Worm (Caenorhabditis elegans): ENCODE measurements around the gene phf-33.
A peak's percentile ranks its signal among the peaks of the same experiment; 100 is the strongest.

The phf-33 gene

ce11 chrX:13283462-13283861 lies 4.7 kb upstream of the phf-33 start (continued):
- peak; percentile 57; the same call in 1 of the 2 replicates for TF ChIP-seq Y56A3A.18 (GFP tag; IDR thresholded peaks at IDR 0.05)
- no peak for TF ChIP-seq atf-7 (tag; optimal IDR thresholded peaks at IDR 0.05)
- no peak for TF ChIP-seq fkh-3 (tag; optimal IDR thresholded peaks at IDR 0.05)
- no peak for TF ChIP-seq nhr-120 (GFP tag; IDR thresholded peaks at IDR 0.05)
- no peak for TF ChIP-seq madf-6 (GFP tag; IDR thresholded peaks at IDR 0.05)
- TF ChIP-seq madf-3 (GFP tag; IDR thresholded peaks at IDR 0.05) = no peak
- TF ChIP-seq sea-2 (GFP tag; IDR thresholded peaks at IDR 0.05) = no peak
- no peak for TF ChIP-seq F55B11.4 (tag; optimal IDR thresholded peaks at IDR 0.05; ENCODE audit: borderline replicate concordance, insufficient read depth)
- peak; percentile 63 for TF ChIP-seq T07F8.4 (tag; optimal IDR thresholded peaks at IDR 0.05)
- peak; percentile 65 for TF ChIP-seq ztf-18 (tag; optimal IDR thresholded peaks at IDR 0.05)
- TF ChIP-seq B0035.1 (tag; optimal IDR thresholded peaks at IDR 0.05) = peak; percentile 11
- no peak for TF ChIP-seq ztf-28 (GFP tag; IDR thresholded peaks at IDR 0.05)
- TF ChIP-seq nfyb-1 (GFP tag; IDR thresholded peaks at IDR 0.05) = peak; percentile 60; the same call in 1 of the 2 replicates
- peak; percentile 51 for TF ChIP-seq mes-4 (tag; optimal IDR thresholded peaks at IDR 0.05)
- TF ChIP-seq F22D6.2 (tag; optimal IDR thresholded peaks at IDR 0.05) = no peak
- peak; percentile 48 for TF ChIP-seq ZK185.1 (tag; optimal IDR thresholded peaks at IDR 0.05; ENCODE audit: poor library complexity, severe bottlenecking)
- no peak for TF ChIP-seq ztf-22 (GFP tag; optimal IDR thresholded peaks at IDR 0.05)
- no peak for TF ChIP-seq bed-1 (GFP tag; IDR thresholded peaks at IDR 0.05)
- no peak for TF ChIP-seq lin-35 (GFP tag; optimal IDR thresholded peaks at IDR 0.05)
- no peak for TF ChIP-seq nfya-2 (GFP tag; IDR thresholded peaks at IDR 0.05)
- TF ChIP-seq attf-5 (GFP tag; optimal IDR thresholded peaks at IDR 0.05) = peak; percentile 25
- TF ChIP-seq F23B12.7 (tag; optimal IDR thresholded peaks at IDR 0.05; ENCODE audit: insufficient read depth) = peak; percentile 43
- TF ChIP-seq dox-1 (GFP tag; IDR thresholded peaks at IDR 0.05) = no peak
- TF ChIP-seq ceh-79 (tag; optimal IDR thresholded peaks at IDR 0.05) = peak; percentile 17
- TF ChIP-seq sdz-38 (tag; optimal IDR thresholded peaks at IDR 0.05) = no peak
- no peak for TF ChIP-seq zfh-2 (GFP tag; conservative IDR thresholded peaks at IDR 0.05)
- TF ChIP-seq Y53G8AR.9 (GFP tag; conservative IDR thresholded peaks at IDR 0.05) = no peak
- peak; percentile 95 for TF ChIP-seq lin-26 (GFP tag; IDR thresholded peaks at IDR 0.05)
- TF ChIP-seq D2030.7 (GFP tag; IDR thresholded peaks at IDR 0.05) = peak; percentile 79
- no peak for TF ChIP-seq cebp-1 (GFP tag; IDR thresholded peaks at IDR 0.05)
- no peak for TF ChIP-seq cebp-1 (tag; optimal IDR thresholded peaks at IDR 0.05)
- TF ChIP-seq athp-1 (tag; optimal IDR thresholded peaks at IDR 0.05) = peak; percentile 23
- TF ChIP-seq tlf-1 (GFP tag; optimal IDR thresholded peaks at IDR 0.05) = no peak
- no peak for TF ChIP-seq ztf-6 (GFP tag; IDR thresholded peaks at IDR 0.05)
- TF ChIP-seq ceh-100 (GFP tag; IDR thresholded peaks at IDR 0.05) = no peak
- no peak for TF ChIP-seq Y95B8A.8 (GFP tag; IDR thresholded peaks at IDR 0.05)
- TF ChIP-seq die-1 (tag; optimal IDR thresholded peaks at IDR 0.05) = peak; percentile 85
- TF ChIP-seq ceh-91 (GFP tag; IDR thresholded peaks at IDR 0.05) = no peak
- no peak for TF ChIP-seq B0336.3 (GFP tag; IDR thresholded peaks at IDR 0.05)
- no peak for TF ChIP-seq dpl-1 (GFP tag; optimal IDR thresholded peaks at IDR 0.05)
- peak; percentile 81 for TF ChIP-seq mxl-1 (tag; optimal IDR thresholded peaks at IDR 0.05)
- TF ChIP-seq tbx-9 (tag; optimal IDR thresholded peaks at IDR 0.05; ENCODE audit: borderline replicate concordance) = no peak
- TF ChIP-seq ccch-3 (GFP tag; optimal IDR thresholded peaks at IDR 0.05) = peak; percentile 18
- no peak for TF ChIP-seq F39B2.1 (GFP tag; IDR thresholded peaks at IDR 0.05)
- TF ChIP-seq madf-8 (GFP tag; conservative IDR thresholded peaks at IDR 0.05) = no peak
- TF ChIP-seq zim-3 (tag; optimal IDR thresholded peaks at IDR 0.05) = peak; percentile 38
- TF ChIP-seq unc-130 (GFP tag; optimal IDR thresholded peaks at IDR 0.05) = peak; percentile 13
- TF ChIP-seq nhr-90 (tag; optimal IDR thresholded peaks at IDR 0.05) = peak; percentile 57
- TF ChIP-seq rec-8 (tag; optimal IDR thresholded peaks at IDR 0.05) = peak; percentile 58 to 76
- TF ChIP-seq T26A5.8 (tag; optimal IDR thresholded peaks at IDR 0.05) = no peak
